Fruit fly (Drosophila melanogaster): ENCODE results near the gene Idgf2.

Idgf2 gene

dm6 chr2L:16492617-16493203 lies 45.6 kb downstream of the Idgf2 start (continued):
- TF ChIP-seq prd (optimal IDR thresholded peaks at IDR 0.05) (no peak), prd (GFP tag; IDR thresholded peaks at IDR 0.05) (peak; percentile 85), ash1 (GFP tag; optimal IDR thresholded peaks at IDR 0.05) (no peak), CG16779 (GFP tag; IDR thresholded peaks at IDR 0.05) (no peak), CG17361 (GFP tag; IDR thresholded peaks at IDR 0.05) (peak; percentile 76), CG12299 (tag; optimal IDR thresholded peaks at IDR 0.05) (peak; percentile 70), Mad (GFP tag; optimal IDR thresholded peaks at IDR 0.05) (peak; percentile 63), Mes4 (GFP tag; optimal IDR thresholded peaks at IDR 0.05) (peak; percentile 75), chm (GFP tag; IDR thresholded peaks at IDR 0.05) (peak; percentile 44; the same call in 1 of the 2 replicates), CG18619 (GFP tag; optimal IDR thresholded peaks at IDR 0.05) (peak; percentile 63), Ravus (GFP tag; IDR thresholded peaks at IDR 0.05) (no peak; the same call in 1 of the 2 replicates), gsb (GFP tag; IDR thresholded peaks at IDR 0.05) (peak; percentile 63), CG16815 (GFP tag; optimal IDR thresholded peaks at IDR 0.05) (peak; percentile 69), fd102C (GFP tag; optimal IDR thresholded peaks at IDR 0.05) (peak; percentile 8), CG18262 (tag; optimal IDR thresholded peaks at IDR 0.05) (peak; percentile 84), Awh (GFP tag; IDR thresholded peaks at IDR 0.05) (peak; percentile 49; the same call in 1 of the 2 replicates), CG15011 (GFP tag; optimal IDR thresholded peaks at IDR 0.05) (peak; percentile 21), sd (tag; optimal IDR thresholded peaks at IDR 0.05) (peak; percentile 26), ara (GFP tag; IDR thresholded peaks at IDR 0.05) (peak; percentile 83), Xbp1 (GFP tag; optimal IDR thresholded peaks at IDR 0.05) (peak; percentile 77), ac (GFP tag; optimal IDR thresholded peaks at IDR 0.05) (peak; percentile 42), CG12155 (GFP tag; optimal IDR thresholded peaks at IDR 0.05) (peak; percentile 66), tna (GFP tag; IDR thresholded peaks at IDR 0.05; ENCODE audit: partially characterized antibody) (no peak), fd96Cb (tag; optimal IDR thresholded peaks at IDR 0.05) (peak; percentile 79), CG11398 (GFP tag; optimal IDR thresholded peaks at IDR 0.05) (no peak), CG18599 (GFP tag; optimal IDR thresholded peaks at IDR 0.05) (peak; percentile 77), dati (GFP tag; IDR thresholded peaks at IDR 0.05) (no peak), maf-S (GFP tag; optimal IDR thresholded peaks at IDR 0.05) (peak; percentile 75), br (optimal IDR thresholded peaks at IDR 0.05) (no peak), NK7.1 (GFP tag; optimal IDR thresholded peaks at IDR 0.05) (peak; percentile 49), Max (GFP tag; optimal IDR thresholded peaks at IDR 0.05) (peak; percentile 74), CG9876 (GFP tag; optimal IDR thresholded peaks at IDR 0.05) (no peak), CG7786 (GFP tag; optimal IDR thresholded peaks at IDR 0.05) (peak; percentile 51), CG1529 (GFP tag; optimal IDR thresholded peaks at IDR 0.05) (peak; percentile 76), amos (GFP tag; IDR thresholded peaks at IDR 0.05; ENCODE audit: partially characterized antibody) (no peak), CG4617 (GFP tag; optimal IDR thresholded peaks at IDR 0.05; ENCODE audit: borderline replicate concordance) (no peak), Fer1 (GFP tag; optimal IDR thresholded peaks at IDR 0.05) (peak; percentile 78), CG12219 (GFP tag; optimal IDR thresholded peaks at IDR 0.05) (peak; percentile 88), CG4820 (GFP tag; optimal IDR thresholded peaks at IDR 0.05) (peak; percentile 67), twi (tag; optimal IDR thresholded peaks at IDR 0.05) (peak; percentile 66), onecut (GFP tag; IDR thresholded peaks at IDR 0.05) (peak; percentile 72), Gug (GFP tag; IDR thresholded peaks at IDR 0.05) (peak; percentile 66), Pdp1 (GFP tag; optimal IDR thresholded peaks at IDR 0.05) (peak; percentile 73 to 94), mam (GFP tag; optimal IDR thresholded peaks at IDR 0.05) (peak; percentile 44), CG1602 (GFP tag; optimal IDR thresholded peaks at IDR 0.05) (peak; percentile 64), trh (GFP tag; optimal IDR thresholded peaks at IDR 0.05) (no peak), CG12744 (GFP tag; optimal IDR thresholded peaks at IDR 0.05) (peak; percentile 52), inv (GFP tag; IDR thresholded peaks at IDR 0.05; ENCODE audit: partially characterized antibody) (no peak), Hmr (GFP tag; optimal IDR thresholded peaks at IDR 0.05) (peak; percentile 77), CoRest (tag; optimal IDR thresholded peaks at IDR 0.05) (peak; percentile 86), gt (GFP tag; IDR thresholded peaks at IDR 0.05) (no peak)

All from whole organism, embryonic.